Fruit fly (Drosophila melanogaster): ENCODE results near the gene CG17991.

- TF ChIP-seq kay (GFP tag; ENCODE audit: borderline replicate concordance) (no peak), CG12768 (GFP tag; optimal IDR thresholded peaks at IDR 0.05) (no peak), pad (GFP tag; optimal IDR thresholded peaks at IDR 0.05) (no peak)
Measured at dm6 chr3R:27209561-27210275, 31.3 kb upstream of the CG17991 start.
